Fruit fly (Drosophila melanogaster) whole organism, embryonic: ENCODE data around the gene MSAmiP.

Experiments used
- Bgb ChIP-seq: fragments of 200-800 bp; sonication (Bioruptor generic); IDR thresholded peaks from 2 replicates; pipeline ENCODE4 v1.3.6; 2022; ENCODE audit warnings: missing biosample characterization, missing genetic modification characterization; ENCODE audit not compliant: partially characterized antibody
- C15 ChIP-seq: fragments of 200-800 bp; sonication (Bioruptor generic); IDR thresholded peaks from 3 replicates; pipeline ENCODE4 v1.3.6; 2022; ENCODE audit warnings: missing biosample characterization, missing genetic modification characterization
- CG10267 ChIP-seq: fragments of 200-800 bp; sonication (Bioruptor generic); optimal IDR thresholded peaks from 2 replicates; lab custom pipeline; 2018; ENCODE audit warnings: missing biosample characterization, mild to moderate bottlenecking, missing genetic modification characterization, moderate library complexity
- CG10274 ChIP-seq: fragments of 200-800 bp; sonication (Bioruptor generic); optimal IDR thresholded peaks from 3 replicates; lab custom pipeline; 2017; ENCODE audit warnings: missing biosample characterization, mild to moderate bottlenecking, missing genetic modification characterization
- CG12659 ChIP-seq: fragments of 200-800 bp; sonication (Bioruptor generic); optimal IDR thresholded peaks from 3 replicates; lab custom pipeline; 2017; ENCODE audit warnings: mild to moderate bottlenecking, missing biosample characterization, missing genetic modification reagents, missing genetic modification characterization
- CG12744 ChIP-seq: fragments of 200-800 bp; sonication (Bioruptor generic); optimal IDR thresholded peaks from 2 replicates; lab custom pipeline; 2016; ENCODE audit warnings: missing biosample characterization, missing genetic modification characterization
- CG13775 ChIP-seq: fragments of 200-800 bp; sonication (Bioruptor generic); optimal IDR thresholded peaks from 3 replicates; lab custom pipeline; 2017; ENCODE audit warnings: missing biosample characterization, mild to moderate bottlenecking, missing genetic modification characterization
- CG17328 ChIP-seq: fragments of 200-800 bp; sonication (Bioruptor generic); IDR thresholded peaks from 2 replicates; pipeline ENCODE4 v1.3.6; 2022; ENCODE audit warnings: missing biosample characterization, missing genetic modification characterization
- CG2199 ChIP-seq: fragments of 200-800 bp; sonication (Bioruptor generic); IDR thresholded peaks from 3 replicates; pipeline ENCODE4 v1.3.6; 2022; ENCODE audit warnings: missing biosample characterization, missing genetic modification characterization
- CG2202 ChIP-seq: fragments of 200-800 bp; sonication (Bioruptor generic); optimal IDR thresholded peaks from 2 replicates; lab custom pipeline; 2018; ENCODE audit warnings: missing biosample characterization, mild to moderate bottlenecking, missing genetic modification characterization
- CG4282 ChIP-seq: fragments of 200-800 bp; sonication (Bioruptor generic); optimal IDR thresholded peaks from 2 replicates; lab custom pipeline; 2016; ENCODE audit warnings: missing biosample characterization, missing genetic modification characterization
- CG4424 ChIP-seq: fragments of 200-800 bp; sonication (Bioruptor generic); optimal IDR thresholded peaks from 3 replicates; lab custom pipeline; 2016; ENCODE audit warnings: missing biosample characterization, missing genetic modification characterization
- CG5953 ChIP-seq: fragments of 200-800 bp; sonication (Bioruptor generic); IDR thresholded peaks from 2 replicates; pipeline ENCODE4 v1.3.6; 2022; ENCODE audit warnings: missing biosample characterization, missing genetic modification characterization
- CG6689 ChIP-seq: fragments of 200-800 bp; sonication (Bioruptor generic); IDR thresholded peaks from 2 replicates; pipeline ENCODE4 v1.3.6; 2022; ENCODE audit warnings: missing biosample characterization, missing genetic modification characterization
- CG7928 ChIP-seq: fragments of 200-800 bp; sonication (Bioruptor generic); optimal IDR thresholded peaks from 2 replicates; lab custom pipeline; 2017; ENCODE audit warnings: missing biosample characterization, mild to moderate bottlenecking, missing genetic modification characterization
- CG8388 ChIP-seq: fragments of 200-800 bp; sonication (Bioruptor generic); optimal IDR thresholded peaks from 2 replicates; lab custom pipeline; 2019; ENCODE audit warnings: missing biosample characterization, mild to moderate bottlenecking, missing genetic modification characterization, moderate library complexity
- HLHmδ ChIP-seq: fragments of 200-800 bp; sonication (Bioruptor generic); optimal IDR thresholded peaks from 2 replicates; lab custom pipeline; 2018; ENCODE audit warnings: missing biosample characterization, mild to moderate bottlenecking, missing genetic modification characterization, moderate library complexity
- Hand ChIP-seq: fragments of 200-800 bp; sonication (Bioruptor generic); optimal IDR thresholded peaks from 2 replicates; lab custom pipeline; 2017; ENCODE audit warnings: mild to moderate bottlenecking, missing biosample characterization, missing genetic modification reagents, missing genetic modification characterization
- Hr78 ChIP-seq, 2 experiments: fragments of 200-800 bp in 1 of 2; fragments of >200 bp in 1 of 2; sonication (Bioruptor generic) in 1 of 2; optimal IDR thresholded peaks; 2 replicates each; lab custom pipeline; 2017 to 2019; ENCODE audit warnings: missing biosample characterization in 2 of 2, missing genetic modification characterization in 2 of 2, mild to moderate bottlenecking in 1 of 2, moderate library complexity in 1 of 2
- Lhr ChIP-seq: fragments of 200-800 bp; sonication (Bioruptor generic); optimal IDR thresholded peaks from 3 replicates; lab custom pipeline; 2017; ENCODE audit warnings: mild to moderate bottlenecking, missing biosample characterization, missing genetic modification reagents, missing genetic modification characterization
- MESR4 ChIP-seq: fragments of 200-800 bp; sonication (Bioruptor generic); optimal IDR thresholded peaks from 2 replicates; lab custom pipeline; 2018; ENCODE audit warnings: missing biosample characterization, mild to moderate bottlenecking, missing genetic modification characterization, moderate library complexity
- Mes4 ChIP-seq: fragments of 200-800 bp; sonication (Bioruptor generic); optimal IDR thresholded peaks from 2 replicates; lab custom pipeline; 2016; ENCODE audit warnings: missing biosample characterization, missing genetic modification characterization
- NC2α ChIP-seq: fragments of 200-800 bp; sonication (Bioruptor generic); optimal IDR thresholded peaks from 2 replicates; lab custom pipeline; 2016; ENCODE audit warnings: missing biosample characterization, missing genetic modification characterization
- Side ChIP-seq: fragments of 200-800 bp; sonication (Bioruptor generic); optimal IDR thresholded peaks from 2 replicates; lab custom pipeline; 2016; ENCODE audit warnings: missing biosample characterization, missing genetic modification characterization
- TFAM ChIP-seq: fragments of 200-800 bp; sonication (Bioruptor generic); optimal IDR thresholded peaks from 2 replicates; lab custom pipeline; 2017; ENCODE audit warnings: missing biosample characterization, missing genetic modification characterization, inconsistent platforms
- Tbp ChIP-seq: fragments of >200 bp; optimal IDR thresholded peaks from 2 replicates; lab custom pipeline; 2018; ENCODE audit warnings: missing biosample characterization, missing genetic modification characterization
- Vsx1 ChIP-seq: fragments of 200-800 bp; sonication (Bioruptor generic); optimal IDR thresholded peaks from 2 replicates; lab custom pipeline; 2017; ENCODE audit warnings: missing biosample characterization, mild to moderate bottlenecking, missing genetic modification characterization, missing genetic modification reagents
- Xbp1 ChIP-seq: fragments of 200-800 bp; sonication (Bioruptor generic); optimal IDR thresholded peaks from 3 replicates; lab custom pipeline; 2016; ENCODE audit warnings: missing biosample characterization, mild to moderate bottlenecking, missing genetic modification characterization
- bab2 ChIP-seq: fragments of 200-800 bp; sonication (Bioruptor generic); optimal IDR thresholded peaks from 2 replicates; lab custom pipeline; 2016; ENCODE audit warnings: missing biosample characterization, missing genetic modification characterization
- btn ChIP-seq: fragments of 200-800 bp; sonication (Bioruptor generic); optimal IDR thresholded peaks from 2 replicates; lab custom pipeline; 2016; ENCODE audit warnings: missing biosample characterization, missing genetic modification characterization
- caup ChIP-seq: fragments of 200-800 bp; sonication (Bioruptor generic); optimal IDR thresholded peaks from 3 replicates; lab custom pipeline; 2017; ENCODE audit warnings: missing biosample characterization, mild to moderate bottlenecking, missing genetic modification characterization, moderate library complexity; ENCODE audit not compliant: severe bottlenecking
- chif ChIP-seq, 2 experiments: fragments of 200-800 bp; sonication (Bioruptor generic); optimal IDR thresholded peaks; 3 replicates each; lab custom pipeline; 2016; ENCODE audit warnings: missing biosample characterization in 2 of 2, missing genetic modification characterization in 2 of 2
- danr ChIP-seq: fragments of 200-800 bp; sonication (Bioruptor generic); IDR thresholded peaks from 2 replicates; pipeline ENCODE4 v1.3.6; 2022; ENCODE audit warnings: missing biosample characterization, missing genetic modification characterization
- gsb ChIP-seq: fragments of 200-800 bp; sonication (Bioruptor generic); IDR thresholded peaks from 2 replicates; pipeline ENCODE4 v1.3.6; 2022; ENCODE audit warnings: missing biosample characterization, missing genetic modification characterization
- gt ChIP-seq: fragments of 200-800 bp; sonication (Bioruptor generic); IDR thresholded peaks from 2 replicates; pipeline ENCODE4 v1.3.6; 2022; ENCODE audit warnings: missing biosample characterization, missing genetic modification characterization
- jumu ChIP-seq: fragments of 200-800 bp; sonication (Bioruptor generic); optimal IDR thresholded peaks from 3 replicates; lab custom pipeline; 2016; ENCODE audit warnings: missing biosample characterization, missing genetic modification characterization
- kay ChIP-seq: fragments of 200-800 bp; sonication (Bioruptor generic); optimal IDR thresholded peaks from 2 replicates; lab custom pipeline; 2016; ENCODE audit warnings: missing biosample characterization, missing genetic modification characterization
- lov ChIP-seq, 2 experiments: fragments of 200-800 bp in 1 of 2; fragments of >200 bp in 1 of 2; sonication (Bioruptor generic) in 1 of 2; IDR thresholded peaks in 1 of 2; optimal IDR thresholded peaks in 1 of 2; 2 replicates in 1 of 2; 3 replicates in 1 of 2; pipeline versions ENCODE4 v1.3.6 to Lab custom; 2017 to 2022; ENCODE audit warnings: missing biosample characterization in 1 of 2, missing genetic modification characterization in 1 of 2
- maf-S ChIP-seq: fragments of 200-800 bp; sonication (Bioruptor generic); optimal IDR thresholded peaks from 2 replicates; lab custom pipeline; 2016; ENCODE audit warnings: missing biosample characterization, missing genetic modification characterization
- mld ChIP-seq: fragments of 200-800 bp; sonication (Bioruptor generic); IDR thresholded peaks from 3 replicates; pipeline ENCODE4 v1.3.6; 2022; ENCODE audit warnings: missing biosample characterization, missing genetic modification characterization; ENCODE audit not compliant: partially characterized antibody
- nom ChIP-seq: fragments of 200-800 bp; sonication (Bioruptor generic); optimal IDR thresholded peaks from 2 replicates; lab custom pipeline; 2017; ENCODE audit warnings: missing biosample characterization, missing genetic modification characterization, mild to moderate bottlenecking, moderate library complexity, missing genetic modification reagents
- ro ChIP-seq: fragments of 200-800 bp; sonication (Bioruptor generic); IDR thresholded peaks from 2 replicates; pipeline ENCODE4 v1.3.6; 2022; ENCODE audit warnings: missing biosample characterization, missing genetic modification characterization
- schlank ChIP-seq: fragments of 200-800 bp; sonication (Bioruptor generic); optimal IDR thresholded peaks from 2 replicates; lab custom pipeline; 2018; ENCODE audit warnings: missing biosample characterization, mild to moderate bottlenecking, missing genetic modification characterization
- tna ChIP-seq: fragments of 200-800 bp; sonication (Bioruptor generic); IDR thresholded peaks from 2 replicates; pipeline ENCODE4 v1.3.6; 2022; ENCODE audit warnings: missing biosample characterization, missing genetic modification characterization; ENCODE audit not compliant: partially characterized antibody
- toy ChIP-seq: fragments of 200-800 bp; sonication (Bioruptor generic); IDR thresholded peaks from 2 replicates; pipeline ENCODE4 v1.3.6; 2022; ENCODE audit warnings: missing biosample characterization, missing genetic modification characterization
- trem ChIP-seq: fragments of 200-800 bp; optimal IDR thresholded peaks from 3 replicates; lab custom pipeline; 2019; ENCODE audit warnings: missing biosample characterization, mild to moderate bottlenecking, missing genetic modification characterization, moderate library complexity
- unc-4 ChIP-seq: fragments of 200-800 bp; sonication (Bioruptor generic); IDR thresholded peaks from 2 replicates; pipeline ENCODE4 v1.3.6; 2022; ENCODE audit warnings: missing biosample characterization, missing genetic modification characterization; ENCODE audit not compliant: partially characterized antibody
- vvl ChIP-seq: fragments of 200-800 bp; sonication (Bioruptor generic); IDR thresholded peaks from 2 replicates; pipeline ENCODE4 v1.3.6; 2022; ENCODE audit warnings: missing biosample characterization, missing genetic modification characterization
- zen ChIP-seq: fragments of 200-800 bp; sonication (Bioruptor generic); optimal IDR thresholded peaks from 3 replicates; lab custom pipeline; 2018; ENCODE audit warnings: missing biosample characterization, mild to moderate bottlenecking, missing genetic modification characterization, moderate library complexity

The MSAmiP gene

DNA sequence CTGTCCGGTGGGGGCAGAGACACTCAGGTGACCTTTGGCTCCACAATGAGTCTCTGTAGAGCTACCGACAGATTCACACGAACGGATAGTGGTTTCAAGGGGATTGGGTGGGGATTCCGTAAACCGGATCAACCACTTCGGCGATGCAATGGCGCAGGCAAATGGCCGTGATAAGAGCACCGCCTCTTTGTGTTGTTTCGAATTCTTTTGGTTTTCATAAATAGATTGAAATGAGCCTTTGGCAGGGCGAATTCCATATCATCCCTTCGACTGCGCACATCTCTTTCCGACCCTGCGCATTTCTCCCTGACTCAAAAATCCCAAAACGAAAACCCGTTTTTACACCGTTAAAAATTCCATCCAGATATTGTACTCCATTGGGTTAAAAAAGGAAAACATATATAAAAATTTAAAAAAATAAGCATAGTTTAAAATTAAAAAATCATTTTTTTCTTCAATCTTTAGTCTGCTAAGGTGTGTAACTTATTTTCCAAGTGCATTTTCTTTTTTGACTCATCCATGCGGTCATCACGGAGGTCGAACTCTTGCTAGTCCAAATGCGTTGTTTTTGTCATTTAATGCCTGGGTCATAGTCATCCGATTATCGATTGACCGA, 58.4 kb downstream of the MSAmiP start (continued):
- TF ChIP-seq lov (optimal IDR thresholded peaks at IDR 0.05; lab: Kevin White, UChicago) = no peak
- no peak for TF ChIP-seq lov (GFP tag; IDR thresholded peaks at IDR 0.05; lab: Robert Waterston, UW)
- no peak for TF ChIP-seq HLHmδ (GFP tag; lab: Kevin White, UChicago)
- no peak for TF ChIP-seq jumu (GFP tag; lab: Kevin White, UChicago)
- TF ChIP-seq Vsx1 (GFP tag; lab: Kevin White, UChicago) = no peak
- no peak for TF ChIP-seq ro (GFP tag; lab: Robert Waterston, UW)
- TF ChIP-seq CG4282 = no peak
- no peak for TF ChIP-seq mld (GFP tag; lab: Robert Waterston, UW)
- no peak for TF ChIP-seq schlank (tag; lab: Kevin White, UChicago)
- TF ChIP-seq Mes4 (GFP tag; lab: Kevin White, UChicago) = no peak
- TF ChIP-seq Lhr (GFP tag; lab: Kevin White, UChicago) = peak; percentile 6
- TF ChIP-seq Xbp1 (GFP tag; lab: Kevin White, UChicago) = peak; percentile 52
- TF ChIP-seq CG7928 = no peak
- no peak for TF ChIP-seq tna
- peak; percentile 56 for TF ChIP-seq CG8388 (GFP tag; lab: Kevin White, UChicago)
- 0 out of 2 replicates have a peak, but pooled peaks have one; percentile 38 for TF ChIP-seq CG5953 (GFP tag; lab: Robert Waterston, UW)
- TF ChIP-seq CG10267 (tag; lab: Kevin White, UChicago) = peak; percentile 68
- peak; percentile 48 for TF ChIP-seq CG2202
- no peak for TF ChIP-seq danr (GFP tag; lab: Robert Waterston, UW)
- TF ChIP-seq CG17328 (GFP tag; lab: Robert Waterston, UW) = peak; percentile 62
- no peak for TF ChIP-seq Bgb (GFP tag; lab: Robert Waterston, UW)
- TF ChIP-seq btn (GFP tag; lab: Kevin White, UChicago) = no peak
- no peak for TF ChIP-seq gsb
- TF ChIP-seq unc-4 (GFP tag; lab: Robert Waterston, UW) = no peak
- TF ChIP-seq Tbp (GFP tag; lab: Kevin White, UChicago) = no peak
- peak in 1 of 2 experiments; percentile 29 for TF ChIP-seq chif (GFP tag; optimal IDR thresholded peaks at IDR 0.05; lab: Kevin White, UChicago)
- no peak for TF ChIP-seq C15 (GFP tag; lab: Robert Waterston, UW)
- TF ChIP-seq gt (GFP tag; lab: Robert Waterston, UW) = no peak
- no peak for TF ChIP-seq CG2199 (GFP tag; lab: Robert Waterston, UW)
- TF ChIP-seq CG4424 = peak; percentile 59
- TF ChIP-seq toy (GFP tag; lab: Robert Waterston, UW) = no peak
- peak; percentile 61 for TF ChIP-seq trem
- no peak for TF ChIP-seq CG12744 (GFP tag; lab: Kevin White, UChicago)
- peak; percentile 64 for TF ChIP-seq CG6689 (GFP tag; lab: Robert Waterston, UW)
- no peak for TF ChIP-seq kay (GFP tag; lab: Kevin White, UChicago)
- peak; percentile 83 for TF ChIP-seq vvl (GFP tag; lab: Robert Waterston, UW)
- TF ChIP-seq nom (GFP tag; lab: Kevin White, UChicago) = no peak
- no peak for TF ChIP-seq Side (GFP tag; lab: Kevin White, UChicago)
- no peak for TF ChIP-seq NC2α (GFP tag; lab: Kevin White, UChicago)
- peak in 1 of 2 experiments; percentile 31 for TF ChIP-seq Hr78 (GFP tag; optimal IDR thresholded peaks at IDR 0.05; lab: Kevin White, UChicago)
- TF ChIP-seq MESR4 (GFP tag; lab: Kevin White, UChicago) = no peak
- no peak for TF ChIP-seq TFAM (GFP tag; lab: Kevin White, UChicago)
- peak; percentile 73 for TF ChIP-seq zen (tag; lab: Kevin White, UChicago)
- no peak for TF ChIP-seq CG10274
- TF ChIP-seq Hand (GFP tag; lab: Kevin White, UChicago) = no peak
- TF ChIP-seq caup (GFP tag; lab: Kevin White, UChicago) = no peak
- TF ChIP-seq CG13775 (GFP tag; lab: Kevin White, UChicago) = peak; percentile 44
- no peak for TF ChIP-seq bab2 (GFP tag; lab: Kevin White, UChicago)
- TF ChIP-seq maf-S (GFP tag; lab: Kevin White, UChicago) = no peak
- peak; percentile 26 for TF ChIP-seq CG12659
